Fruit fly (Drosophila melanogaster): ENCODE measurements around the gene CG2200.

The CG2200 gene

DNA sequence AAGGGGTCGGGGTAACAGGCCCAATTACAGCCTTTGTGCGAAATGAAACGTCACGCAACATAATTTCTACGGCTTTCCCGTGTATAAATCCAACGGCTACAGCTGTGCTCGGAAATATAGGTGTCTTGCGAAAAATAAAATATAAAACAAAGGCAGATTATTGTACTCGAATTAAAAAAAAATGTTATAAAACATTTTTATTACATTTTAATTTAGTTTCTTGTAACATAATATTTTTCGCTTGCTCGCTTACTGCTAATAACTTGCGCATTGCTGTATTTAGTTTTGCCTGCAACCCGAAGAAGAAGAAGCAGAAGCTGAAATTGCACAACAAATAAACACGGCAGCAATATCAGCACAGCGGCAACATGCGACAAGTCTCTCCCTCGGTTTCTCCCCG, 49.0 kb downstream of the CG2200 start (continued):
- TF ChIP-seq pum (GFP tag; optimal IDR thresholded peaks at IDR 0.05) = no peak
- no peak for TF ChIP-seq CG8765 (GFP tag; IDR thresholded peaks at IDR 0.05)
- TF ChIP-seq fd102C (GFP tag; optimal IDR thresholded peaks at IDR 0.05) = peak; percentile 10
- TF ChIP-seq stwl (tag; optimal IDR thresholded peaks at IDR 0.05) = no peak
- TF ChIP-seq kni (GFP tag; optimal IDR thresholded peaks at IDR 0.05) = no peak
- TF ChIP-seq chn (GFP tag; optimal IDR thresholded peaks at IDR 0.05) = no peak
- peak; percentile 47 for TF ChIP-seq tap (tag; optimal IDR thresholded peaks at IDR 0.05)
- TF ChIP-seq Chrac-16 (GFP tag; optimal IDR thresholded peaks at IDR 0.05) = peak; percentile 20
- no peak for TF ChIP-seq CG43689 (GFP tag; IDR thresholded peaks at IDR 0.05)
- peak; percentile 37 for TF ChIP-seq slbo (GFP tag; IDR thresholded peaks at IDR 0.05)
- TF ChIP-seq Usf (GFP tag; optimal IDR thresholded peaks at IDR 0.05) = no peak
- TF ChIP-seq CG7556 (GFP tag; optimal IDR thresholded peaks at IDR 0.05) = no peak
- no peak for TF ChIP-seq MBD-R2 (GFP tag; IDR thresholded peaks at IDR 0.05)
- TF ChIP-seq trem (tag; optimal IDR thresholded peaks at IDR 0.05) = no peak
- no peak for TF ChIP-seq Lhr (GFP tag; optimal IDR thresholded peaks at IDR 0.05)
- no peak for TF ChIP-seq Ravus (GFP tag; IDR thresholded peaks at IDR 0.05)
- no peak for TF ChIP-seq Scr (GFP tag; IDR thresholded peaks at IDR 0.05; ENCODE audit: partially characterized antibody)
- TF ChIP-seq CG30431 (GFP tag; optimal IDR thresholded peaks at IDR 0.05) = no peak
- TF ChIP-seq lab (GFP tag; optimal IDR thresholded peaks at IDR 0.05) = peak; percentile 18
- TF ChIP-seq GATAe (GFP tag; conservative IDR thresholded peaks at IDR 0.05) = no peak
- no peak for TF ChIP-seq Dbx (GFP tag; IDR thresholded peaks at IDR 0.05)
- no peak for TF ChIP-seq jumu (GFP tag; optimal IDR thresholded peaks at IDR 0.05)
- TF ChIP-seq vvl (GFP tag; IDR thresholded peaks at IDR 0.05) = peak; percentile 66
- TF ChIP-seq CG2116 (GFP tag; optimal IDR thresholded peaks at IDR 0.05) = no peak
- TF ChIP-seq CG7357 (GFP tag; IDR thresholded peaks at IDR 0.05) = no peak
- TF ChIP-seq CG17328 (GFP tag; IDR thresholded peaks at IDR 0.05) = peak; percentile 59
- no peak for TF ChIP-seq CG16815 (GFP tag; optimal IDR thresholded peaks at IDR 0.05)
- no peak for TF ChIP-seq jing (GFP tag; optimal IDR thresholded peaks at IDR 0.05)
- peak; percentile 33; the same call in 1 of the 2 replicates for TF ChIP-seq H2.0 (GFP tag; IDR thresholded peaks at IDR 0.05)
- TF ChIP-seq yki (optimal IDR thresholded peaks at IDR 0.05) = no peak
- TF ChIP-seq maf-S (GFP tag; optimal IDR thresholded peaks at IDR 0.05) = no peak
- TF ChIP-seq sd (tag; optimal IDR thresholded peaks at IDR 0.05) = no peak
- no peak for TF ChIP-seq CG14965 (GFP tag; optimal IDR thresholded peaks at IDR 0.05; ENCODE audit: borderline replicate concordance)
- no peak for TF ChIP-seq Elba2 (GFP tag; optimal IDR thresholded peaks at IDR 0.05)
- TF ChIP-seq CG5245 (GFP tag; optimal IDR thresholded peaks at IDR 0.05) = no peak
- peak; percentile 11 for TF ChIP-seq nerfin-1 (tag; optimal IDR thresholded peaks at IDR 0.05)
- no peak for TF ChIP-seq p53 (GFP tag; optimal IDR thresholded peaks at IDR 0.05)
- no peak for TF ChIP-seq CG17568 (GFP tag; optimal IDR thresholded peaks at IDR 0.05)
- TF ChIP-seq CG7271 (tag; optimal IDR thresholded peaks at IDR 0.05) = peak; percentile 76
- no peak for TF ChIP-seq Hr39 (optimal IDR thresholded peaks at IDR 0.05)
- TF ChIP-seq CG9609 (GFP tag; optimal IDR thresholded peaks at IDR 0.05) = no peak
- TF ChIP-seq ara (GFP tag; IDR thresholded peaks at IDR 0.05) = no peak
- TF ChIP-seq exex (tag; optimal IDR thresholded peaks at IDR 0.05) = no peak
- no peak for TF ChIP-seq CG4328 (GFP tag; optimal IDR thresholded peaks at IDR 0.05)
- no peak for TF ChIP-seq ftz-f1 (GFP tag; optimal IDR thresholded peaks at IDR 0.05)
- TF ChIP-seq CG12659 (GFP tag; optimal IDR thresholded peaks at IDR 0.05) = peak; percentile 25
- TF ChIP-seq CG2712 (tag; optimal IDR thresholded peaks at IDR 0.05) = peak; percentile 61
- TF ChIP-seq Dref (GFP tag; IDR thresholded peaks at IDR 0.05) = no peak
- TF ChIP-seq Dll (GFP tag; IDR thresholded peaks at IDR 0.05; ENCODE audit: partially characterized antibody) = no peak
- peak; percentile 46; the same call in 2 of the 3 replicates for TF ChIP-seq dysf (GFP tag; IDR thresholded peaks at IDR 0.05)
- TF ChIP-seq CG9437 (GFP tag; optimal IDR thresholded peaks at IDR 0.05) = no peak
- no peak for TF ChIP-seq ab (GFP tag; optimal IDR thresholded peaks at IDR 0.05)
- no peak for TF ChIP-seq CG17186 (GFP tag; optimal IDR thresholded peaks at IDR 0.05)

All from whole organism, embryonic.